Worm (Caenorhabditis elegans) whole organism, early embryonic: Measurements from ENCODE around the gene Y116A8C.25.

Experiments used
- ama-1 ChIP-seq: fragments of 150-350 bp; optimal IDR thresholded peaks from 2 replicates; lab custom pipeline; 2014
- ceh-36 ChIP-seq: sonication (generic microtip); optimal IDR thresholded peaks from 2 replicates; lab custom pipeline; 2016; ENCODE audit warnings: missing genetic modification characterization, inconsistent platforms, missing compliant biosample characterization
- flt-1 ChIP-seq: fragments of 200-800 bp; sonication (Bioruptor generic); IDR thresholded peaks from 2 replicates; pipeline ENCODE4 v1.3.6; 2022; ENCODE audit warnings: missing genetic modification characterization, missing compliant biosample characterization

DNA sequence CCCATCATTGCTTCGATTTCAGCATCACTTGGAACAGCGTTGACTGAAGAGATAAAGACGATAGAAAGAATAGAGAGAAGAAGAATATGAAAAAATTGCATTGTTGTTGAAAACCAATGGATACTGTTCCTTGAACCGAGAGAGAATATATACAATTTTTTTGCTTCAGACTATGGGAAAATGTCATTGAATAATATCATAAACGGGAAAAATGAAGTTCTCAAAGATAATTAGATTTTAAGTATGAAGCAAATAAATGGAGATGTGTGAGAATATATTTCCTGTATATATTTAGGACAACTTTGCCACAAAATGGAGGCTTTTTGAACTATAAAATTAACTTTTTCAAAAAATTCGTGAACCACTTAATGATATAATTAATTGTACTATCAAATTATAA, 20.5 kb downstream of the Y116A8C.25 start, which contains the start of gene Y116A8C.44:
- TF ChIP-seq ceh-36 (tag; lab: Kevin White, UChicago) (no peak), ama-1 (lab: Kevin White, UChicago) (no peak), flt-1 (GFP tag; lab: Robert Waterston, UW) (no peak)
